Worm (Caenorhabditis elegans) whole organism, midembryonic: ENCODE results near the gene srh-264.

Source experiments
- flt-1 ChIP-seq: fragments of 200-800 bp; sonication (Bioruptor generic); IDR thresholded peaks from 2 replicates; pipeline ENCODE4 v1.3.6; 2022; ENCODE audit warnings: missing genetic modification characterization, missing compliant biosample characterization
- med-1 ChIP-seq: sonication (generic microtip); optimal IDR thresholded peaks from 2 replicates; lab custom pipeline; 2017; ENCODE audit warnings: missing genetic modification characterization, mild to moderate bottlenecking, missing compliant biosample characterization, antibody characterized with exemption, missing genetic modification reagents; ENCODE audit not compliant: insufficient read depth
- ztf-29 ChIP-seq: fragments of 200-800 bp; sonication (Bioruptor generic); IDR thresholded peaks from 2 replicates; pipeline ENCODE4 v1.3.6; 2022; ENCODE audit warnings: missing genetic modification reagents, missing genetic modification characterization, missing compliant biosample characterization

- no peak for TF ChIP-seq flt-1 (GFP tag; lab: Robert Waterston, UW)
- TF ChIP-seq med-1 (GFP tag; lab: Kevin White, UChicago): no peak
- no peak for TF ChIP-seq ztf-29 (GFP tag; lab: Robert Waterston, UW)
Observed at ce11 chrV:15379817-15380216, 34.1 kb upstream of the srh-264 start, which contains the start of gene srh-251.
